Worm (Caenorhabditis elegans) whole organism, early embryonic: ENCODE results near the gene K11E4.6.

Source experiments
- B0310.2 ChIP-seq: sonication (generic microtip); optimal IDR thresholded peaks from 2 replicates; lab custom pipeline; 2016; ENCODE audit warnings: mild to moderate bottlenecking, missing genetic modification characterization, missing compliant biosample characterization
- aly-1 ChIP-seq: sonication (generic microtip); optimal IDR thresholded peaks from 2 replicates; lab custom pipeline; 2016; ENCODE audit warnings: missing genetic modification characterization, missing compliant biosample characterization
- ama-1 ChIP-seq: fragments of 150-350 bp; optimal IDR thresholded peaks from 2 replicates; lab custom pipeline; 2014
- ceh-36 ChIP-seq: sonication (generic microtip); optimal IDR thresholded peaks from 2 replicates; lab custom pipeline; 2016; ENCODE audit warnings: missing genetic modification characterization, inconsistent platforms, missing compliant biosample characterization
- ets-7 ChIP-seq: sonication (generic microtip); optimal IDR thresholded peaks from 2 replicates; lab custom pipeline; 2016; ENCODE audit warnings: missing genotype, missing genetic modification characterization, missing compliant biosample characterization
- flt-1 ChIP-seq: fragments of 200-800 bp; sonication (Bioruptor generic); IDR thresholded peaks from 2 replicates; pipeline ENCODE4 v1.3.6; 2022; ENCODE audit warnings: missing genetic modification characterization, missing compliant biosample characterization
- hmg-4 ChIP-seq: fragments of 200-800 bp; sonication (Bioruptor generic); optimal IDR thresholded peaks from 2 replicates; lab custom pipeline; 2018; ENCODE audit warnings: mild to moderate bottlenecking, missing genetic modification characterization, missing compliant biosample characterization
- hnd-1 ChIP-seq: sonication (generic microtip); optimal IDR thresholded peaks from 2 replicates; lab custom pipeline; 2016; ENCODE audit warnings: missing genetic modification characterization, missing compliant biosample characterization
- pes-1 ChIP-seq: fragments of 200-800 bp; sonication (Bioruptor generic); IDR thresholded peaks from 2 replicates; pipeline ENCODE4 v1.3.6; 2022; ENCODE audit warnings: missing genetic modification reagents, missing genetic modification characterization, missing compliant biosample characterization
- scrt-1 ChIP-seq: fragments of 200-800 bp; sonication (Bioruptor generic); IDR thresholded peaks from 2 replicates; pipeline ENCODE4 v1.3.6; 2022; ENCODE audit warnings: missing genetic modification characterization, missing compliant biosample characterization
- sea-1 ChIP-seq: fragments of 200-800 bp; sonication (Bioruptor generic); conservative IDR thresholded peaks from 2 replicates; pipeline ENCODE4 v1.3.6; 2022; ENCODE audit warnings: missing genetic modification characterization, missing compliant biosample characterization
- tbx-11 ChIP-seq: fragments of 200-800 bp; sonication (Bioruptor generic); IDR thresholded peaks from 2 replicates; pipeline ENCODE4 v1.3.6; 2022; ENCODE audit warnings: missing genetic modification characterization, missing compliant biosample characterization

- TF ChIP-seq ceh-36, result no peak
- TF ChIP-seq ama-1 (lab: Kevin White, UChicago), result no peak
- TF ChIP-seq tbx-11 (GFP tag; lab: Robert Waterston, UW), result no peak
- TF ChIP-seq sea-1 (GFP tag; lab: Robert Waterston, UW), result no peak
- no peak for TF ChIP-seq hnd-1 (tag; lab: Kevin White, UChicago)
- no peak for TF ChIP-seq flt-1 (GFP tag; lab: Robert Waterston, UW)
- no peak for TF ChIP-seq scrt-1
- TF ChIP-seq B0310.2 (tag; lab: Kevin White, UChicago), result no peak
- peak; percentile 58 for TF ChIP-seq pes-1 (GFP tag; lab: Robert Waterston, UW)
- no peak for TF ChIP-seq ets-7
- no peak for TF ChIP-seq hmg-4 (GFP tag; lab: Kevin White, UChicago)
- TF ChIP-seq aly-1 (tag; lab: Kevin White, UChicago), result no peak
Observed at ce11 chrX:13697520-13697919, 26.9 kb upstream of the K11E4.6 start.
